Fruit fly (Drosophila melanogaster) whole organism, prepupa: ENCODE results near the gene Meltrin.

Experiments used
- Blimp-1 ChIP-seq: fragments of 200-800 bp; sonication (Bioruptor generic); optimal IDR thresholded peaks from 3 replicates; lab custom pipeline; 2017; ENCODE audit warnings: missing biosample characterization, missing genetic modification characterization, mild to moderate bottlenecking, moderate library complexity, missing genetic modification reagents
- CG15336 ChIP-seq: fragments of 200-800 bp; sonication (Bioruptor generic); IDR thresholded peaks from 2 replicates; pipeline ENCODE4 v1.3.6; 2022; ENCODE audit warnings: missing biosample characterization, missing genetic modification characterization
- CG1621 ChIP-seq: fragments of 200-800 bp; sonication (Bioruptor generic); optimal IDR thresholded peaks from 3 replicates; lab custom pipeline; 2018; ENCODE audit warnings: missing biosample characterization, mild to moderate bottlenecking, missing genetic modification characterization
- CG31627 ChIP-seq: fragments of 200-800 bp; sonication (Bioruptor generic); optimal IDR thresholded peaks from 3 replicates; lab custom pipeline; 2016; ENCODE audit warnings: missing biosample characterization, missing genetic modification characterization
- CG7368 ChIP-seq: fragments of 200-800 bp; sonication (Bioruptor generic); optimal IDR thresholded peaks from 3 replicates; lab custom pipeline; 2016; ENCODE audit warnings: missing biosample characterization, missing genetic modification characterization
- Eip78C ChIP-seq: fragments of 200-800 bp; sonication (Bioruptor generic); peaks from one replicate; lab custom pipeline; 2016; ENCODE audit warnings: missing biosample characterization, missing genetic modification characterization
- Eip93F ChIP-seq: fragments of 200-800 bp; sonication (Bioruptor generic); optimal IDR thresholded peaks from 2 replicates; lab custom pipeline; 2016; ENCODE audit warnings: missing biosample characterization, mild to moderate bottlenecking, missing genetic modification characterization
- Hr39 ChIP-seq: fragments of 200-800 bp; sonication (Bioruptor generic); optimal IDR thresholded peaks from 2 replicates; lab custom pipeline; 2016; ENCODE audit warnings: missing biosample characterization, missing genetic modification characterization
- acj6 ChIP-seq: fragments of 200-800 bp; sonication (Bioruptor generic); optimal IDR thresholded peaks from 3 replicates; lab custom pipeline; 2016; ENCODE audit warnings: missing biosample characterization, missing genetic modification characterization
- esn ChIP-seq: fragments of 200-800 bp; sonication (Bioruptor generic); optimal IDR thresholded peaks from 2 replicates; lab custom pipeline; 2016; ENCODE audit warnings: missing biosample characterization, mild to moderate bottlenecking, missing genetic modification characterization, moderate library complexity
- salr ChIP-seq, 2 experiments: fragments of 200-800 bp; sonication (Bioruptor generic); optimal IDR thresholded peaks; 3 replicates each; lab custom pipeline; 2016 to 2018; ENCODE audit warnings: missing biosample characterization in 2 of 2, missing genetic modification characterization in 2 of 2, mild to moderate bottlenecking in 1 of 2
- svp ChIP-seq: fragments of 200-800 bp; sonication (Bioruptor generic); peaks from one replicate; lab custom pipeline; 2016; ENCODE audit warnings: missing biosample characterization, missing genetic modification characterization

DNA sequence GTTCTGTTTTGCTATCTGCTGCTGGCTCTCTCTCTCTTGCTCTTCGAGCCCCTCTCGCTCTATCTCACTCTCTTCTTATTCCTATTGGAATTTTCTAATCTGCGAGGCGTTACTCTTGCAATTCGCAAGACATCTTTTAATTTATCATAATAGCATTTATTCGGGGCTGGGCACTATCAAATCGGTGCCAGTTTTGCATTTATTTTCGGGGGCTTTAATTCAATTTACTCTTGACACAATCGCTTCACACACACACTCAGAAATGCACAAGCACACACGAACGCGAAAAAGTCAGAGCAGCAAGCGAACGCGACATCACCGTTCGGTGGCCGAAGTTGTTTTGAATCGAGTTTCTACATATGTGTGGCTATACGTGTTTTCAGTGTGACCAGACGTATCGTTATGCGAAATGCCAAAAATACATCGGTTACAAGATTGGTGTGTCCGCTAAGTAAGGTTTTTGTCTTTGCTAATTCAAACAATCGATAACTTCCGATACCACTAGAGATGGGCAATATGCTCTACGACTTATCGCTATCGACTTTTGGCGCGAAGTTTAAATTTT, at the start of gene Meltrin:
- TF ChIP-seq svp (GFP tag; lab: Kevin White, UChicago) (peak; percentile 40), Eip78C (GFP tag; lab: Kevin White, UChicago) (peak; percentile 87), Eip93F (GFP tag; lab: Kevin White, UChicago) (no peak), CG1621 (peak; percentile 34), esn (peak; percentile 57), CG31627 (GFP tag; lab: Kevin White, UChicago) (no peak), acj6 (no peak), Hr39 (GFP tag; lab: Kevin White, UChicago) (peak; percentile 18), CG7368 (GFP tag; lab: Kevin White, UChicago) (peak; percentile 9), CG15336 (GFP tag; lab: Robert Waterston, UW) (no peak), salr (GFP tag; optimal IDR thresholded peaks at IDR 0.05; lab: Kevin White, UChicago) (no peak), Blimp-1 (GFP tag; lab: Kevin White, UChicago) (no peak)
